Worm (Caenorhabditis elegans) whole organism, L4 larva: Measurements from ENCODE around the gene lin-24.

Experiments used
- D1046.2 ChIP-seq: fragments of 200-800 bp; sonication (Bioruptor generic); IDR thresholded peaks from 2 replicates; pipeline ENCODE4 v1.3.6; 2022; ENCODE audit warnings: missing genetic modification characterization, missing compliant biosample characterization
- F10B5.3 ChIP-seq: sonication (generic microtip); optimal IDR thresholded peaks from 2 replicates; lab custom pipeline; 2016; ENCODE audit warnings: mild to moderate bottlenecking, missing genetic modification characterization, missing compliant biosample characterization
- F26F4.8 ChIP-seq: fragments of 200-800 bp; sonication (Bioruptor generic); conservative IDR thresholded peaks from 2 replicates; pipeline ENCODE4 v1.3.6; 2022; ENCODE audit warnings: missing genetic modification characterization, missing compliant biosample characterization
- F49E8.2 ChIP-seq: sonication (generic microtip); optimal IDR thresholded peaks from 2 replicates; lab custom pipeline; 2016; ENCODE audit warnings: missing compliant biosample characterization, mild to moderate bottlenecking, missing genetic modification characterization, borderline replicate concordance
- T20F7.1 ChIP-seq: fragments of 200-800 bp; sonication (Bioruptor generic); optimal IDR thresholded peaks from 2 replicates; lab custom pipeline; 2018; ENCODE audit warnings: mild to moderate bottlenecking, missing genetic modification characterization, missing compliant biosample characterization
- Y48G9A.11 ChIP-seq: fragments of 200-800 bp; sonication (Bioruptor generic); IDR thresholded peaks from 2 replicates; pipeline ENCODE4 v1.3.6; 2022; ENCODE audit warnings: missing genetic modification reagents, missing genetic modification characterization, missing compliant biosample characterization
- ZK546.5 ChIP-seq, 2 experiments: sonication (generic microtip); optimal IDR thresholded peaks; 2 replicates each; lab custom pipeline; 2017; ENCODE audit warnings: missing biosample characterization in 2 of 2, missing genetic modification characterization in 2 of 2
- aha-1 ChIP-seq: fragments of 150-350 bp; peaks from one replicate; lab custom pipeline; 2014; ENCODE audit warnings: missing biosample characterization, missing genetic modification characterization
- aly-2 ChIP-seq: sonication (generic microtip); optimal IDR thresholded peaks from 2 replicates; lab custom pipeline; 2018; ENCODE audit warnings: missing biosample characterization, missing genetic modification characterization
- ama-1 ChIP-seq: fragments of 150-350 bp; optimal IDR thresholded peaks from 2 replicates; lab custom pipeline; 2014; ENCODE audit warnings: inconsistent platforms, mixed read lengths
- attf-4 ChIP-seq: sonication (generic microtip); optimal IDR thresholded peaks from 3 replicates; lab custom pipeline; 2017; ENCODE audit warnings: missing biosample characterization, missing genetic modification characterization
- ceh-82 ChIP-seq: sonication (generic microtip); optimal IDR thresholded peaks from 2 replicates; lab custom pipeline; 2017; ENCODE audit warnings: missing biosample characterization, missing genetic modification characterization
- ces-1 ChIP-seq: fragments of 150-350 bp; sonication (generic microtip); optimal IDR thresholded peaks from 4 replicates; lab custom pipeline; 2014; ENCODE audit warnings: missing biosample characterization, missing genetic modification reagents, missing genetic modification characterization
- daf-12 ChIP-seq: fragments of 150-350 bp; optimal IDR thresholded peaks from 2 replicates; lab custom pipeline; 2014; ENCODE audit warnings: missing biosample characterization, missing genetic modification reagents, missing genetic modification characterization
- daf-16 ChIP-seq, 3 experiments: sonication (generic microtip); optimal IDR thresholded peaks; 2 replicates each; lab custom pipeline; 2016 to 2017; ENCODE audit warnings: missing genetic modification characterization in 3 of 3, missing genetic modification reagents in 3 of 3, mild to moderate bottlenecking in 2 of 3, missing compliant biosample characterization in 2 of 3, missing biosample characterization in 1 of 3, moderate library complexity in 1 of 3
- daf-8 ChIP-seq: fragments of 200-800 bp; sonication (Bioruptor generic); IDR thresholded peaks from 2 replicates; pipeline ENCODE4 v1.3.6; 2022; ENCODE audit warnings: missing genetic modification characterization, missing compliant biosample characterization
- dmd-8 ChIP-seq: fragments of 200-800 bp; sonication (Bioruptor generic); IDR thresholded peaks from 2 replicates; pipeline ENCODE4 v1.3.6; 2022; ENCODE audit warnings: missing genetic modification characterization, missing compliant biosample characterization
- dmd-9 ChIP-seq: fragments of 200-800 bp; sonication (Bioruptor generic); IDR thresholded peaks from 2 replicates; pipeline ENCODE4 v1.3.6; 2022; ENCODE audit warnings: missing genetic modification reagents, missing genetic modification characterization, missing compliant biosample characterization
- dpl-1 ChIP-seq: fragments of 150-350 bp; optimal IDR thresholded peaks from 2 replicates; lab custom pipeline; 2014; ENCODE audit warnings: missing biosample characterization, missing genetic modification reagents, missing genetic modification characterization
- duxl-1 ChIP-seq: sonication (generic microtip); optimal IDR thresholded peaks from 2 replicates; lab custom pipeline; 2016; ENCODE audit warnings: mild to moderate bottlenecking, missing genetic modification characterization, moderate library complexity, missing compliant biosample characterization; ENCODE audit not compliant: poor library complexity
- fkh-10 ChIP-seq: fragments of 150-350 bp; optimal IDR thresholded peaks from 2 replicates; lab custom pipeline; 2014; ENCODE audit warnings: missing biosample characterization, missing genetic modification reagents, missing genetic modification characterization
- hif-1 ChIP-seq, 2 experiments: sonication (generic microtip); optimal IDR thresholded peaks; 2 replicates each; lab custom pipeline; 2016 to 2017; ENCODE audit warnings: missing compliant biosample characterization in 2 of 2, missing genetic modification characterization in 2 of 2, missing genetic modification reagents in 2 of 2, missing genotype in 2 of 2, mild to moderate bottlenecking in 1 of 2
- hlh-11 ChIP-seq: fragments of 200-800 bp; sonication (Bioruptor generic); optimal IDR thresholded peaks from 2 replicates; lab custom pipeline; 2018; ENCODE audit warnings: mild to moderate bottlenecking, missing genetic modification characterization, missing compliant biosample characterization
- hlh-30 ChIP-seq: sonication (generic microtip); optimal IDR thresholded peaks from 2 replicates; lab custom pipeline; 2017; ENCODE audit warnings: antibody characterized with exemption, mild to moderate bottlenecking, missing genetic modification characterization, missing compliant biosample characterization; ENCODE audit not compliant: insufficient read depth
- lim-7 ChIP-seq: fragments of 200-800 bp; sonication (Bioruptor generic); IDR thresholded peaks from 2 replicates; pipeline ENCODE4 v1.3.6; 2022; ENCODE audit warnings: missing genetic modification characterization, missing compliant biosample characterization
- lin-15B ChIP-seq: fragments of 150-350 bp; sonication (generic microtip); optimal IDR thresholded peaks from 3 replicates; lab custom pipeline; 2014; ENCODE audit warnings: missing biosample characterization, missing genetic modification characterization
- lin-29 ChIP-seq: fragments of 200-800 bp; sonication (Bioruptor generic); IDR thresholded peaks from 2 replicates; pipeline ENCODE4 v1.3.6; 2022; ENCODE audit warnings: missing genetic modification reagents, missing genetic modification characterization, missing compliant biosample characterization
- lsy-2 ChIP-seq, 2 experiments: fragments of 150-350 bp in 1 of 2; sonication (generic microtip) in 1 of 2; optimal IDR thresholded peaks; 2 replicates each; lab custom pipeline; 2014 to 2017; ENCODE audit warnings: missing biosample characterization in 2 of 2, missing genetic modification characterization in 2 of 2
- mdl-1 ChIP-seq, 2 experiments: fragments of 150-350 bp in 1 of 2; sonication (generic microtip) in 1 of 2; optimal IDR thresholded peaks; 2 replicates each; lab custom pipeline; 2014 to 2017; ENCODE audit warnings: missing biosample characterization in 2 of 2, missing genetic modification characterization in 2 of 2
- mep-1 ChIP-seq: fragments of 150-350 bp; sonication (generic microtip); optimal IDR thresholded peaks from 3 replicates; lab custom pipeline; 2014; ENCODE audit warnings: missing biosample characterization, missing genetic modification characterization
- mes-2 ChIP-seq: sonication (generic microtip); optimal IDR thresholded peaks from 2 replicates; lab custom pipeline; 2016; ENCODE audit warnings: missing genotype, mild to moderate bottlenecking, missing genetic modification characterization, missing compliant biosample characterization; ENCODE audit not compliant: poor library complexity, severe bottlenecking
- mxl-2 ChIP-seq: fragments of 200-800 bp; sonication (Bioruptor generic); conservative IDR thresholded peaks from 2 replicates; pipeline ENCODE4 v1.3.6; 2022; ENCODE audit warnings: missing genetic modification reagents, missing genetic modification characterization, missing compliant biosample characterization
- nhr-102 ChIP-seq: sonication (generic microtip); optimal IDR thresholded peaks from 2 replicates; lab custom pipeline; 2016; ENCODE audit warnings: mild to moderate bottlenecking, missing genetic modification characterization, moderate library complexity, missing compliant biosample characterization
- nhr-111 ChIP-seq: fragments of 200-800 bp; sonication (Bioruptor generic); optimal IDR thresholded peaks from 2 replicates; lab custom pipeline; 2018; ENCODE audit warnings: mild to moderate bottlenecking, missing genetic modification characterization, missing compliant biosample characterization
- nhr-41 ChIP-seq: fragments of 200-800 bp; sonication (Bioruptor generic); IDR thresholded peaks from 2 replicates; pipeline ENCODE4 v1.3.6; 2022; ENCODE audit warnings: missing genetic modification reagents, missing genetic modification characterization, missing compliant biosample characterization
- nhr-42 ChIP-seq: fragments of 200-800 bp; sonication (Bioruptor generic); IDR thresholded peaks from 2 replicates; pipeline ENCODE4 v1.3.6; 2022; ENCODE audit warnings: missing genetic modification characterization, missing compliant biosample characterization
- nhr-76 ChIP-seq: fragments of 150-350 bp; optimal IDR thresholded peaks from 2 replicates; lab custom pipeline; 2014; ENCODE audit warnings: missing biosample characterization, missing genetic modification characterization
- rbr-2 ChIP-seq: sonication (generic microtip); optimal IDR thresholded peaks from 2 replicates; lab custom pipeline; 2016; ENCODE audit warnings: missing genotype, missing genetic modification characterization, missing compliant biosample characterization
- set-16 ChIP-seq: fragments of 200-800 bp; sonication (Bioruptor generic); IDR thresholded peaks from 2 replicates; pipeline ENCODE4 v1.3.6; 2022; ENCODE audit warnings: missing genetic modification reagents, missing genetic modification characterization, missing compliant biosample characterization
- spr-3 ChIP-seq: fragments of 200-800 bp; sonication (Bioruptor generic); optimal IDR thresholded peaks from 2 replicates; lab custom pipeline; 2018; ENCODE audit warnings: mild to moderate bottlenecking, missing genetic modification characterization, missing compliant biosample characterization
- tag-97 ChIP-seq: fragments of 200-800 bp; sonication (Bioruptor generic); IDR thresholded peaks from 2 replicates; pipeline ENCODE4 v1.3.6; 2022; ENCODE audit warnings: missing genetic modification characterization, missing compliant biosample characterization
- unc-130 ChIP-seq: sonication (generic microtip); optimal IDR thresholded peaks from 2 replicates; lab custom pipeline; 2016; ENCODE audit warnings: missing genetic modification reagents, missing genetic modification characterization, missing compliant biosample characterization
- vab-7 ChIP-seq: fragments of 200-800 bp; sonication (Bioruptor generic); IDR thresholded peaks from 2 replicates; pipeline ENCODE4 v1.3.6; 2022; ENCODE audit warnings: missing genetic modification reagents, missing genetic modification characterization, missing compliant biosample characterization
- zag-1 ChIP-seq: fragments of 150-350 bp; optimal IDR thresholded peaks from 2 replicates; lab custom pipeline; 2014; ENCODE audit warnings: missing biosample characterization, missing genetic modification characterization
- zfp-2 ChIP-seq: sonication (generic microtip); optimal IDR thresholded peaks from 2 replicates; lab custom pipeline; 2016; ENCODE audit warnings: mild to moderate bottlenecking, missing genetic modification characterization, missing compliant biosample characterization
- zfp-3 ChIP-seq: fragments of 200-800 bp; sonication (Bioruptor generic); conservative IDR thresholded peaks from 2 replicates; pipeline ENCODE4 v1.3.6; 2022; ENCODE audit warnings: missing genetic modification reagents, missing genetic modification characterization, missing compliant biosample characterization
- zip-11 ChIP-seq: fragments of 200-800 bp; sonication (Bioruptor generic); IDR thresholded peaks from 2 replicates; pipeline ENCODE4 v1.3.6; 2022; ENCODE audit warnings: missing genetic modification characterization, missing compliant biosample characterization
- ztf-11 ChIP-seq: fragments of 150-350 bp; optimal IDR thresholded peaks from 2 replicates; lab custom pipeline; 2014; ENCODE audit warnings: missing biosample characterization, missing genetic modification characterization

lin-24 gene

DNA sequence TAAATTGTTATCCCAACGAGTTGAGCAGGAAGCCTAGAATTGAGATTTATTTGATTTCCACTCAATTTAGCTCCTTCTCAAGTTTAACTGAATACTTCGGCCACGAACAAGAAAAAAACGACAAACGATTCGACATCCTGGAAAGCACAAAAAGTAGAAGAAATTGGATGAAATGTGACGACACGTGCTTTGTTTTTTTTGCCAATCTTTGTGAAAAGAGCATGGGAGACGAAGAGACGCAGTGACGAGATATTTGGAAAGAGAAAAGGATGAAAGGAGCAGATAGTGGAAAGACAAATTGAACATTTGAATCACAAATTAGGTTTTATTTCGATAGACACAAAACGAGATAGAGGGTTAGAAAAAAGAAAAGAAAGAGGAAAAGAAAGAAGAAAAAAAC, 14.8 kb upstream of the lin-24 start:
- no peak for TF ChIP-seq nhr-76 (tag; lab: Kevin White, UChicago)
- no peak for TF ChIP-seq zfp-3 (GFP tag; lab: Robert Waterston, UW)
- TF ChIP-seq mxl-2 (GFP tag; lab: Robert Waterston, UW) = no peak
- peak; percentile 34 for TF ChIP-seq hlh-30 (tag; lab: Kevin White, UChicago)
- TF ChIP-seq ama-1 = peak; percentile 29
- no peak for TF ChIP-seq dmd-8 (GFP tag; lab: Robert Waterston, UW)
- peak; percentile 28 for TF ChIP-seq ces-1 (GFP tag; lab: Kevin White, UChicago)
- no peak for TF ChIP-seq ceh-82 (tag; lab: Kevin White, UChicago)
- no peak for TF ChIP-seq zag-1 (tag; lab: Kevin White, UChicago)
- no peak for TF ChIP-seq daf-8 (GFP tag; lab: Robert Waterston, UW)
- peak; percentile 17 for TF ChIP-seq mep-1 (tag; lab: Kevin White, UChicago)
- peak; percentile 6 for TF ChIP-seq rbr-2
- TF ChIP-seq lsy-2 (tag; optimal IDR thresholded peaks at IDR 0.05; lab: Kevin White, UChicago) = peak in 1 of 2 experiments; percentile 32
- TF ChIP-seq fkh-10 (GFP tag; lab: Kevin White, UChicago) = peak; percentile 50
- no peak for TF ChIP-seq mes-2 (tag; lab: Kevin White, UChicago)
- peak in 1 of 2 experiments; percentile 24 for TF ChIP-seq mdl-1 (tag; optimal IDR thresholded peaks at IDR 0.05; lab: Kevin White, UChicago)
- no peak for TF ChIP-seq F26F4.8 (GFP tag; lab: Robert Waterston, UW)
- TF ChIP-seq dpl-1 = no peak

DNA sequence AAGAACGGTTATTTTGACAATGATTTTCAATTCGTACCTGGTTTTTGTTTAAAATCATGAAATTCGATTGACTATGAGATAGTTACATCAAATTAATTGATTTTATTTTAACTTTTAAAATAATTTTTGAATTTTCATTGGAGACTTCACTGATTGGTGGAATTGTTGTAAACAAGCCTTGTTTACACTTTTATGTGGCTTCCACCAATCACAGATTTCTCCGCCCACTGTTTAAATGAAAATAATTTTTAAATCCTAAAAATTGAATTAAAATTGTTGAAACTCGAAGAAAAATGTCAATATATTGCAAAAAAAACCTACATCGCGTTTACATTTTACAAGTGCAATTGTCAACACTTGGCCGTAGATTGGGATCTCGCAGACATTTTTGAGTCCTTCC, 8.8 kb upstream of the lin-24 start:
- TF ChIP-seq nhr-102 (tag; lab: Kevin White, UChicago) = no peak
- no peak for TF ChIP-seq F26F4.8 (GFP tag; lab: Robert Waterston, UW)
- peak; percentile 79 for TF ChIP-seq aha-1 (tag; lab: Kevin White, UChicago)
- no peak for TF ChIP-seq hlh-11 (tag; lab: Kevin White, UChicago)

ce11 chrIV:12121076-12121475, 8.2 kb upstream of the lin-24 start, which contains the start of the genes ddb-1 and M18.6:
ddb-1 (minus strand) TSS chrIV:12121165.
M18.6 (plus strand) TSS chrIV:12121310.
- TF ChIP-seq daf-16 (GFP tag; optimal IDR thresholded peaks at IDR 0.05; lab: Kevin White, UChicago) (no peak), daf-16 (tag; optimal IDR thresholded peaks at IDR 0.05; lab: Kevin White, UChicago) (peak; percentile 41), nhr-111 (no peak), F10B5.3 (tag; lab: Kevin White, UChicago) (no peak), hlh-30 (tag; lab: Kevin White, UChicago) (peak; percentile 3), F49E8.2 (tag; lab: Kevin White, UChicago) (no peak), lim-7 (GFP tag; lab: Robert Waterston, UW) (no peak), duxl-1 (tag; lab: Kevin White, UChicago) (no peak), nhr-102 (tag; lab: Kevin White, UChicago) (no peak), zfp-2 (tag; lab: Kevin White, UChicago) (no peak), lin-15B (tag; lab: Kevin White, UChicago) (no peak), lin-29 (GFP tag; lab: Robert Waterston, UW) (no peak), rbr-2 (no peak), daf-12 (tag; lab: Kevin White, UChicago) (no peak), attf-4 (no peak), D1046.2 (GFP tag; lab: Robert Waterston, UW) (no peak), zip-11 (GFP tag; lab: Robert Waterston, UW) (no peak), unc-130 (peak; percentile 70), tag-97 (GFP tag; lab: Robert Waterston, UW) (no peak), aly-2 (tag; lab: Kevin White, UChicago) (no peak), hif-1 (tag; optimal IDR thresholded peaks at IDR 0.05; lab: Kevin White, UChicago) (no peak), Y48G9A.11 (no peak), vab-7 (GFP tag; lab: Robert Waterston, UW) (no peak), set-16 (GFP tag; lab: Robert Waterston, UW) (no peak), spr-3 (no peak), dmd-9 (GFP tag; lab: Robert Waterston, UW) (no peak), ZK546.5 (tag; optimal IDR thresholded peaks at IDR 0.05; lab: Kevin White, UChicago) (no peak), T20F7.1 (GFP tag; lab: Kevin White, UChicago) (no peak), nhr-42 (no peak), nhr-41 (GFP tag; lab: Robert Waterston, UW) (no peak), ztf-11 (tag; lab: Kevin White, UChicago) (no peak), aha-1 (tag; lab: Kevin White, UChicago) (no peak)
